Worm (Caenorhabditis elegans) whole organism, dauer: ENCODE data around the gene nhr-190.

Experiments
- unc-62 ChIP-seq: sonication (generic microtip); optimal IDR thresholded peaks from 2 replicates; lab custom pipeline; 2017; ENCODE audit warnings: missing biosample characterization, missing genetic modification reagents, missing genetic modification characterization

Gene nhr-190

DNA sequence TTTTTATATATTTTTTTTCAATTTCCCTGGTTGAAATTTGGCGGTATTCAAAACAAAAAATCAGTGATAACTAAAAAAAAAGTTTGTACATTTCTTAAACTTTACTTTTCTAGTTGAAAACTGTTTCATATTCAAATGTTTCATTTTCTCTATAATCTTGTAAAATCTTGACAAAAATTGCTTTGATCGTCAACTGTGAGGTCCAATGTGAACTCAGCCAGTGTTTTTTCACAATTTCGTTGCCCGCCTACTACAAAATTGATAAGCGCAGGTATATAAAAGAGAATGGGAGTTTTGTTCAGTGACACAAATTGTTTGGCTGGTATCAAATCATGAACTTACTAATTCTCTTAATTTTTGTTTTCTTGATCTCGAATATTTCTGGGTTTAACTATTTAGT lies 4.2 kb upstream of the nhr-190 start, which contains the start of gene ugt-42:
Gene ugt-42 (plus strand): TSS at position 301 of the 400 bp plus-strand sequence.
- TF ChIP-seq unc-62 (GFP tag; lab: Kevin White, UChicago), result no peak

DNA sequence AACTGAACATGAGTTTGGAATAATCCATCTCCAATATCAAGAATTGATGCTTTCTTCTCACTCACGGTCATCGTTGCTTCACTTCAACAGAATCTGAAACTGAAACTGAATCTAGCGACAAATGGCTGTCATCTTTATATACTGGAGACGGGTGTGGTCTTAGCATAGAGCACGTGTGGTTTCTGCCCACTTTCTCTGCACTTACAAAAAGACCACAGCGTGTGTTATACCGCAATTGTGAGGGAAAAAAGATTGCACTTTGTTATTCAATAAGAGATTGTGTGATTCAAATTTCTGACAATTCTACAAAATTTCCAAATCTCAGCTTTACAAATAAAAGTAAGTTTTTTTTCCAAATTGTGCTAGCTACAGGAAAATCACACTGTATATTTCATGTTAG lies 3.4 kb upstream of the nhr-190 start, which contains the start of gene F48G7.12:
Gene F48G7.12 (minus strand): TSS at position 101 of the 400 bp plus-strand sequence.
- no peak for TF ChIP-seq unc-62 (GFP tag; lab: Kevin White, UChicago)

DNA sequence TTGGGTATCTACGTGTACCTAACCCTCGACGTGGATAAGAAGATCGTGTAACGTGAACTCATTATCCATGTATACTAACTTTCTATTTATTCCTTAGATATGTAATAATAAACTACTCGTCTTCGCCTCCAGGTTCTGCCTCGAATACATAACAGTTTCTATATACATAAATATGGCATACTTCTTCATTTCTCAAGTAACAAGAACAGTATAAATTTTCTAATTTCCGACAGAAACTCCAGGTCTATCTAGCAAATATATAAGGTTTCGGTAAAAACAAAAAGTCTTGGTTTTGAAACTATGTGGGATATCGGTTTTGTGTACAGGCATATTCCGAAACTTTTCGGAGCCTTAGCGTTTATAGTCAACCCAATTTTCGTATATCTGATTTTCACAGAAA lies 4.4 kb downstream of the nhr-190 start, which contains the start of gene srj-37:
Gene srj-37 (plus strand): TSS at position 301 of the 400 bp plus-strand sequence.
- no peak for TF ChIP-seq unc-62 (GFP tag; lab: Kevin White, UChicago)

DNA sequence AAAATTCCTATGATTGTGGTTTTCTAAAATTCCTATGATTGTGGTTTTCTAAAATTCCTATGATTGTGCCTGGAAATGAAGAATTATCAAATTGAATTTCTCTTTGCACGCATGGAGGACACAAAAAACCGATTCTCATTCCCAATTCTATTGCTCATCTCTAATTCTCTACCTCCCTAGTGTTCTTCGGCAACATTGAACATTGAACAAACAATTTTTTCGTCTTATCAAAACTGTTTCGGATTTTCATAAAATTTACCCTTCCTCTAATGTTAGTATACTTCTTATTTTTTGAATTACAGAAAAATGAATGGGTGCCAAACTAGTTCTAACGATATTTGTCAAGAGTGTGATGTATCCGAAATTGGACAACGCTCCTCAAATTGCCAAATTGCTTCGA lies 6.4 kb downstream of the nhr-190 start, which contains the start of gene pals-31:
Gene pals-31 (plus strand): TSS at position 301 of the 400 bp plus-strand sequence.
- no peak for TF ChIP-seq unc-62 (GFP tag; lab: Kevin White, UChicago)

DNA sequence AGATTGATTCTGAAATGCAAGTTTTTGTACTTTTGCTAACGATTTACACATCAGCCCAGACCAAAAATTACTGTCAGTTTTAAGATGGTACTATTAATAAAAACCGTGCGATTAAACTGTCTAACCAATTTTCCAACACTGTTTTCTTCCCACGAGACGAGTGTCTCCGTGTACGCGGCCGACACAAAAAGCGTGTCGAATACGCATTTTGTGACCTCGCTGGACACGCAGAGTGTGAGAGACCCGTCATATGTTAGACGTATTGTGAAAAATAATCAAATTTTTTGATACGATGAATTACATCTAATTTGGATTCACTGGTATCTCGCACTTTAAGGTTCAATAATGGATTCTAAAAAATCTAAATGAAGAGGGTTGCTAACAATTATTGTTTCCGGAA lies 7.1 kb downstream of the nhr-190 start:
- TF ChIP-seq unc-62 (GFP tag; lab: Kevin White, UChicago), result no peak

DNA sequence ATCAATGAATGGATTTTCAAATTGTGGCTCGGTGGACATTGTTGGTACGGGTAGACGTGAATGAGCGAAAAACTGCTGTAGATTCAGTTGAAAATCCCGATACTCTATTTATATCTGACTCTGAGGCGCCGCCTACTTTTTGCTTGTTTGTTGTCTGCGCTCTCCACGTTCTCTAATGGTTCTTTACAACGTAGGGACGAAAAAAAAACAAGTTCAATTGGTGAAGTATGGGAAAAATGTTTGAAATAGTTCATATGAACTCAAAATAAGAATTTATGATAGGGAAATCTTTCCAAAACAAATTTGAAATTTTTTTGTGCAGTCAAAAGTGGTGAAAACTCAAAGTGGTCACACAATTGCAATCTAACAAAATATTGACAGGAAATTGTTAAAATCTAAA lies 7.9 kb downstream of the nhr-190 start, which contains the start of gene F48G7.10:
Gene F48G7.10 (minus strand): TSS at position 101 of the 400 bp plus-strand sequence.
- no peak for TF ChIP-seq unc-62 (GFP tag; lab: Kevin White, UChicago)

DNA sequence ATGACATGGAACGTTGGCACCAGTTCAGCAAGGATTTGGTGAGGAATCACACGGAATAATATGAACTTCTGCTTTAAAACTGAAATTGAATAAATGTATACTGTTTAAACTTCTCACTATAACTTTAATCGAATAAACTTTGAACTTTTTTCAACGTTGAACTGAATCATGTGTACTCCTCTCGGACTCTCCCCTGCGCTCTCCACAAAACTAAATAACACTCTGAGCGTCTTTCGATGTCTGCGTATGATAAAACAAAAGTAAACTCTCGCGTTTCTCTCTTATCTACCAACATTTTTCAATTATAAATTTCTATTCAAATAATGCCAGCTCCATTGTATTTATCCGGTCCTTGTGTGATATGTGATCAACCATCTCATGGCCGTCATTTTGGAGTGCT lies 10.9 kb downstream of the nhr-190 start:
- no peak for TF ChIP-seq unc-62 (GFP tag; lab: Kevin White, UChicago)

DNA sequence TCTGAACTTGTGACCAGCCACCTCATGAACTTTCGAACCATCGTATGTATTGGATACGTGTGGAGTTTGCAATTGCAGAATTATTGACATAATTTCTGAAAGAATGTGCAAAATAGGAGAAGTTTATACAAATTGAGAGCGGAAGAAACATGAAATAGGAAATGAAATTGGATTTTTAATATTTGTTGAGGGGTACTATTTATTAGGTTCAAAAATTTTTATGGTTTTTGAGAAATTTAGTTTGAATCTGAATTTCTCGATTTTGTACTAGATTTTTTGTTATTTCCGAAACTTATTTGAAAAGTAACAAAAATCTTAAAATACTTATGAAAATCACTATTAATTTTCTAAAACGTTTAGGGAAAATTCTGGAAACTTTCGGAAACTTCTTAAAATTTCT lies 14.2 kb downstream of the nhr-190 start, which contains the start of gene F48G7.9:
Gene F48G7.9 (minus strand): TSS at position 101 of the 400 bp plus-strand sequence.
- no peak for TF ChIP-seq unc-62 (GFP tag; lab: Kevin White, UChicago)

DNA sequence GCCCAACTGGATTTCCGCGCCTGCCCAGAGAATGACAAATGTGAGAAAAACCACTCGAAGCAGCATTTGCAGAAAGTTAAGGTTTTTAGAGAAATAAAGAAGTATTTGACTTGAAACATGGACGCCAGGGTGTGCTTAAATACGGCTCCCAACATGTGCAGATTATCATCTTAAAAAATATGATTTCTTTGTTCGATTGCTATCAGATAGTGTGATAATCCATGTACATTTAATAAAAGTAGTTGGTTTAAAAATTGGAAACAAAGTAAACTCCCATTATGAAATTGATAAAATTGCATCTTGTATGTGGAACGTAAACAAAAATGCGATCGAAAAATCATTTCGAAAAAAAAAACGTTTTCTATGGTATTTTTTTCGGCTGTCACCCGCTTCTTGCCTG lies 15.1 kb downstream of the nhr-190 start, which contains the start of gene F48G7.8:
Gene F48G7.8 (minus strand): TSS at position 101 of the 400 bp plus-strand sequence.
- no peak for TF ChIP-seq unc-62 (GFP tag; lab: Kevin White, UChicago)

DNA sequence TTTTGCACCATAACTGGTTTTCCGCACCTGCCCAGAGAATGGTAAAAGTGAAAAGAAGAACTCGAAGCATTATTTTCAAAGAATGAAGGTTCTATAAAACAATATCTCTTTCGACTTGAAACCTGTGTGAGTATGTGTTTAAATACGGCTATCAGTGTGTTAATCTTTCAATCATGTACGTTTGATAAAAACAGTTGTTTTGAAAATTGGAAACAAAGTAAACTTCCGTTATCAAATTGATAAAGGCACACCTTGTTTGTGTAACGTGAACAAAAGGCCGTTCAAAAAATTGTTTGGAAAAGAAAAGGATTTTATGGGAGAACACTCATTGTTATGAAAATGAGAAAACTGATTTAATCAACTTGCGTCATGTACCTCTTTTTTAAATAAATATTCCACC lies 16.4 kb downstream of the nhr-190 start, which contains the start of gene F48G7.7:
Gene F48G7.7 (minus strand): TSS at position 101 of the 400 bp plus-strand sequence.
- TF ChIP-seq unc-62 (GFP tag; lab: Kevin White, UChicago), result no peak

DNA sequence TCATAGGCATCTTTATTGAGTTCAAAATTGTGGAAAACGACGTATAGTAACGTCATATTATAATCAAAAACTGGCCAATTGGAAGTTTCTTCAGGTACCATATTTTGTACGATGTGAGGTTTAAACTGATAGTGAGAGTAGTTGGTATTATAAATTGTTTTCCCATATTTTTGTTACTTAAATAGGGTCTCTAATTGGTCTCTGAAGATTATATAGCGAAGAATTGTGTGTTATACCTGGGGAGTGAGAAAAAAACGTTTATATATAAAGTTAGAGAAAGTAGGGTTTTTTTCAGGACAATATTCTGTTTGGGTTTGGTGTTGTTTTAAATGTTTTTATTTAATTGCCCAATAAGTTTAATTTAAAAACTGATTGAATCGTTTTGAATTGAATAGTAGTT lies 17.8 kb downstream of the nhr-190 start, which contains the start of gene srt-17:
Gene srt-17 (minus strand): TSS at position 101 of the 400 bp plus-strand sequence.
- TF ChIP-seq unc-62 (GFP tag; lab: Kevin White, UChicago), result no peak

DNA sequence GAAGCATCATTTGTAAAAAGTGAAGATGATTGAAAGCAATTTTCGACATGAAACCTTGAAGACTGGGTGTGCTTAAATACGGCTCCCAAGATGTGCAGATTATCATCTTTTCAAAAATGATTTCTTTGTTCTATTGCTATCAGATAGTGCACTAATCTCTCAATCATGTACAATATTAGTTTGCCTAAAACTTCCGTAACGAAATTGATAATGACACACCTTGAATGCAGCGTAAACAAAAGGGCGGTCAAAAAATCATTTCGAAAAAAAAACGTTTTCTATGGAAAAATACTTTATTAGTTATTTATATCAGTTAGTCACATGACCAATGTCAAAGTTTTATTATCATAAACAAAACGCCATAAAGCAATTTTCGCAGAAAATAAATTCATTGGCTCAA lies 19.8 kb downstream of the nhr-190 start, which contains the start of gene F48G7.5:
Gene F48G7.5 (minus strand): TSS at position 34 of the 400 bp plus-strand sequence.
- TF ChIP-seq unc-62 (GFP tag; lab: Kevin White, UChicago), result no peak

DNA sequence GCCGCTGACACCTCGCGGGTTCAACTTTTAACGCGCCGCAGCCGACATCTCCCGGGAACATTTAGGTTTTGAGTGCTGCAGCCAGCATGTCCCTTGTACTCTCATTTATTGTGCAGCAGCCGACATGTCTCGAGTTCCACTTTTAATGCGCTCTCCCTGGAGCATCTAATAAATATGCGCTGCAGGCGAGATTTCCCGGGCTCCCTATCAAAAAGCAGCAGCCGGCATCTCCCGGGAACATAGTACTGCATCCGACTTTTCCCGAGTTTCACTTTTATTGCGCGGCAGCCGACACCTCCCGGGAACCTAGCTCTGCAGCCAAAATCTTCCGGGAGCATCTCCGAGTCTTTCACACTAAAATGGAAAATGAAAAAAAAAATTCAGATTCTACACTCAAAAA lies 21.7 kb downstream of the nhr-190 start:
- TF ChIP-seq unc-62 (GFP tag; lab: Kevin White, UChicago), result no peak

DNA sequence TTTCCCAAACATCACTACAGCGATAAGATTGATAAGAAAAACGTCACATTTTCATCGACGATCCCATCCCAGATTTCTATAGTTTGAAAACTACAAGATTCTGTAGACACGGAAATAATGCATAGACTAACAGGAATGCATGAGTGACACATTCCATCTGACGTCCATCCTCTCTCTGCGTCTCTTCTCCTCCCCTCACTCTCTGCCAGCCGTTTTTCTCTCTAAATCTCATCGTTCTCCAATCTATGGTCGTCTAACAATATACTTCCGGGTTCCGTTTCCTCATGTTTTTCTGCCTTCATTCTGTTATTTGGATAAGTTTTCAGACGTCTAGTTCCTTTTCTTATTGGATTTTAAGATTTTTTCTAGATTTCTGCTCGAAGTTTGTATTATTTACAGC lies 23.7 kb downstream of the nhr-190 start, which contains the start of gene F48G7.4:
Gene F48G7.4 (plus strand): TSS at position 400 of the 400 bp plus-strand sequence.
- peak; percentile 31 for TF ChIP-seq unc-62 (GFP tag; lab: Kevin White, UChicago)

DNA sequence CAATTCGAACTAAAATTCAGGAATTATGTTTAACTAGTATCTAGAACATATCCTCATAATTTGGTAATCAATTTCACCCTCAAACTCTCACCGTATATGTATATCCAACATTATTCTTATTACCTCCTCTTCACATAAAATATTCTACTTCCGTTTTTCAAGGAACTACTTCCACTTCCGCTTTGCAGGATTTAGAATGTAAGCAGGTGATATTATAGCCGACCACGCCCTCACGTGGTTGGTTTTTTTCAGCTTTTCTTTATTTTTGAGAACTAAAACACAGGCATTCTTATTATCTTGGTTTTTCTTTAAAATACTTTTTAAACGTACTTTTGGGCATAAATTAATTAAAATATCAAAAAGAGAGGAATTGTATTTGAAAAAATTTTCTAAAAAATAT lies 24.8 kb downstream of the nhr-190 start:
- TF ChIP-seq unc-62 (GFP tag; lab: Kevin White, UChicago), result no peak

DNA sequence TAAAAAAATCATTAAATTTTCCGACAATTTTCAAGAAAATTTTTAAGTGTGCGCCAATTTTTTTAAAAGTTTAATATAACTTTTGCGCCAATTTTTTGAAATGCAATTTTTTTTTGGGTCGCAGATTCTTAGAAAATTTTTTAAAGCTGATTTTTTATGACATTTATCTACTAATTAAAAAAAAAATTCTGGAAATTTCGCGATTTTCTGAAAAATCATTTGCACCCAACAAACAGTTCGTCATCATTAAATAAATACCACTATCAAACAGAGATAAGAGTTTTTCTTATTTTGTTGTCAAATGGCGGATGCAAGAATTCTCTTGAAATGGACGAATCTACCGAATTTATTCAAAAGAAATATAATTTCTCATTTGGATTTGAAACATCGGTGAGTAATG lies 27.4 kb downstream of the nhr-190 start, which contains the start of gene F48G7.13:
Gene F48G7.13 (plus strand): TSS at position 301 of the 400 bp plus-strand sequence.
- TF ChIP-seq unc-62 (GFP tag; lab: Kevin White, UChicago), result no peak

DNA sequence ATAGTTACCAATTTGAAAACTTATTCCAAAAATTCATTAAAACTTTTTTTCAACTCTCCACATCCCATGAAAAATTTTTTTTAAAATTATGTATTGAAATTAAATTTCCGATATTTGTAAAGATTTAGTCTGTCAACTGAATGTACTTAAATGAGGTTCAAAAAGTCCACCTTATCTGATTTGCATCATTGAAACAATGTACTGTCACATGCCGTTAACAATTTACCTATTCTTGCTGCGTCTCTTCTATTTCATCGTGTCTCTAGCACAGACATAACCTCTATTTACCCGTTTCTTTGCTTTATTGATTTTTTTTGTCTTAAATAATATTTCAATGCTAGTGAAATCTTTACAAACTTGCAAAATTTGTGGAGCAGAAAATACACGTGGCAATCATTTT lies 32.5 kb downstream of the nhr-190 start, which contains the start of gene nhr-90:
Gene nhr-90 (plus strand): TSS at position 296 of the 400 bp plus-strand sequence.
- no peak for TF ChIP-seq unc-62 (GFP tag; lab: Kevin White, UChicago)
